Fruit fly (Drosophila melanogaster) whole organism: Measurements from ENCODE around the gene Ant2.
A peak's percentile ranks its signal among the peaks of the same experiment; 100 is the strongest.

Experiments used
- CG8478 ChIP-seq: fragments of >200 bp; optimal IDR thresholded peaks from 2 replicates; lab custom pipeline; 2018; ENCODE audit warnings: inconsistent platforms
- Dll ChIP-seq: fragments of >200 bp; optimal IDR thresholded peaks from 2 replicates; lab custom pipeline; 2017
- EcR ChIP-seq, 2 experiments: fragments of >200 bp; optimal IDR thresholded peaks; 2 replicates each; lab custom pipeline; 2017; ENCODE audit warnings: missing biosample characterization in 2 of 2, missing genetic modification characterization in 2 of 2, missing genetic modification reagents in 2 of 2
- pan ChIP-seq: fragments of >200 bp; optimal IDR thresholded peaks from 2 replicates; lab custom pipeline; 2017
- psq ChIP-seq: fragments of >200 bp; optimal IDR thresholded peaks from 2 replicates; lab custom pipeline; 2017
- usp ChIP-seq: fragments of >200 bp; optimal IDR thresholded peaks from 2 replicates; lab custom pipeline; 2017; ENCODE audit warnings: missing biosample characterization, missing genetic modification characterization, mixed read lengths

Ant2 gene

dm6 chrX:10737422-10738150 lies 49.1 kb downstream of the Ant2 start:
- TF ChIP-seq Dll (lab: Kevin White, UChicago) (no peak), usp (GFP tag; lab: Kevin White, UChicago) (no peak), pan (lab: Kevin White, UChicago) (no peak), EcR (GFP tag; optimal IDR thresholded peaks at IDR 0.05; lab: Kevin White, UChicago) (no peak), CG8478 (lab: Kevin White, UChicago) (no peak), psq (lab: Kevin White, UChicago) (no peak)

- TF ChIP-seq EcR (GFP tag; optimal IDR thresholded peaks at IDR 0.05; lab: Kevin White, UChicago) (no peak), Dll (lab: Kevin White, UChicago) (peak; percentile 64)
Observed at dm6 chrX:10735682-10736353, 50.9 kb downstream of the Ant2 start.

- TF ChIP-seq usp (GFP tag; lab: Kevin White, UChicago) (no peak), EcR (GFP tag; optimal IDR thresholded peaks at IDR 0.05; lab: Kevin White, UChicago) (no peak), psq (lab: Kevin White, UChicago) (no peak), Dll (lab: Kevin White, UChicago) (no peak), pan (lab: Kevin White, UChicago) (no peak), CG8478 (lab: Kevin White, UChicago) (no peak)
Observed at dm6 chrX:10734763-10735681, 51.7 kb downstream of the Ant2 start.

dm6 chrX:10732733-10733455 lies 53.8 kb downstream of the Ant2 start:
- TF ChIP-seq usp (GFP tag; lab: Kevin White, UChicago) (no peak), EcR (GFP tag; optimal IDR thresholded peaks at IDR 0.05; lab: Kevin White, UChicago) (no peak), Dll (lab: Kevin White, UChicago) (no peak), pan (lab: Kevin White, UChicago) (no peak), psq (lab: Kevin White, UChicago) (no peak), CG8478 (lab: Kevin White, UChicago) (no peak)

- TF ChIP-seq usp (GFP tag; lab: Kevin White, UChicago), result no peak
- no peak for TF ChIP-seq psq (lab: Kevin White, UChicago)
- no peak for TF ChIP-seq EcR (GFP tag; optimal IDR thresholded peaks at IDR 0.05; lab: Kevin White, UChicago)
- no peak for TF ChIP-seq pan (lab: Kevin White, UChicago)
- no peak for TF ChIP-seq Dll (lab: Kevin White, UChicago)
- TF ChIP-seq CG8478 (lab: Kevin White, UChicago), result no peak
Observed at dm6 chrX:10731801-10732200, 54.9 kb downstream of the Ant2 start.

dm6 chrX:10731357-10731756 lies 55.4 kb downstream of the Ant2 start:
- TF ChIP-seq Dll (lab: Kevin White, UChicago) (no peak), pan (lab: Kevin White, UChicago) (no peak), psq (lab: Kevin White, UChicago) (no peak), EcR (GFP tag; optimal IDR thresholded peaks at IDR 0.05; lab: Kevin White, UChicago) (no peak), usp (GFP tag; lab: Kevin White, UChicago) (no peak), CG8478 (lab: Kevin White, UChicago) (no peak)

dm6 chrX:10729921-10730873 lies 56.5 kb downstream of the Ant2 start:
- TF ChIP-seq psq (lab: Kevin White, UChicago), result no peak
- TF ChIP-seq usp (GFP tag; lab: Kevin White, UChicago), result no peak
- no peak for TF ChIP-seq CG8478 (lab: Kevin White, UChicago)
- TF ChIP-seq Dll (lab: Kevin White, UChicago), result no peak
- TF ChIP-seq pan (lab: Kevin White, UChicago), result no peak
- no peak for TF ChIP-seq EcR (GFP tag; optimal IDR thresholded peaks at IDR 0.05; lab: Kevin White, UChicago)

dm6 chrX:10729196-10729835 lies 57.4 kb downstream of the Ant2 start:
- TF ChIP-seq CG8478 (lab: Kevin White, UChicago) (no peak), psq (lab: Kevin White, UChicago) (no peak), Dll (lab: Kevin White, UChicago) (no peak), EcR (GFP tag; optimal IDR thresholded peaks at IDR 0.05; lab: Kevin White, UChicago) (no peak), pan (lab: Kevin White, UChicago) (no peak), usp (GFP tag; lab: Kevin White, UChicago) (no peak)
